Fruit fly (Drosophila melanogaster): Measurements from ENCODE around the gene CG17919.

The CG17919 gene

dm6 chr3R:6351696-6352378 lies 8.0 kb downstream of the CG17919 start (continued):
- TF ChIP-seq CG9817 (tag; optimal IDR thresholded peaks at IDR 0.05), result peak; percentile 11
- no peak for TF ChIP-seq CG3847 (GFP tag; IDR thresholded peaks at IDR 0.05)
- TF ChIP-seq CG12299 (tag; optimal IDR thresholded peaks at IDR 0.05), result peak; percentile 13
- peak; percentile 34; the same call in 1 of the 3 replicates for TF ChIP-seq row (GFP tag; IDR thresholded peaks at IDR 0.05)
- TF ChIP-seq Optix (GFP tag; IDR thresholded peaks at IDR 0.05), result no peak
- no peak for TF ChIP-seq grn (GFP tag; optimal IDR thresholded peaks at IDR 0.05)
- TF ChIP-seq kni (GFP tag; optimal IDR thresholded peaks at IDR 0.05), result no peak
- no peak for TF ChIP-seq C15 (GFP tag; IDR thresholded peaks at IDR 0.05)
- peak; percentile 36 for TF ChIP-seq CG17829 (tag; optimal IDR thresholded peaks at IDR 0.05)
- TF ChIP-seq p53 (GFP tag; optimal IDR thresholded peaks at IDR 0.05), result no peak
- no peak for TF ChIP-seq vnd (GFP tag; IDR thresholded peaks at IDR 0.05; ENCODE audit: partially characterized antibody)
- peak; percentile 32 for TF ChIP-seq grau (tag; optimal IDR thresholded peaks at IDR 0.05)
- TF ChIP-seq otp (GFP tag; IDR thresholded peaks at IDR 0.05), result no peak
- TF ChIP-seq run (tag; optimal IDR thresholded peaks at IDR 0.05), result peak; percentile 24
- TF ChIP-seq CG8388 (GFP tag; optimal IDR thresholded peaks at IDR 0.05), result no peak
- peak; percentile 32 for TF ChIP-seq unpg (GFP tag; optimal IDR thresholded peaks at IDR 0.05)
- no peak for TF ChIP-seq gcm (GFP tag; optimal IDR thresholded peaks at IDR 0.05)
- TF ChIP-seq CG5953 (GFP tag; IDR thresholded peaks at IDR 0.05), result no peak
- TF ChIP-seq CG8944 (GFP tag; optimal IDR thresholded peaks at IDR 0.05), result no peak
- TF ChIP-seq nmo (GFP tag; optimal IDR thresholded peaks at IDR 0.05), result peak; percentile 39
- peak; percentile 13 for TF ChIP-seq slp2 (GFP tag; optimal IDR thresholded peaks at IDR 0.05)
- TF ChIP-seq CG10147 (GFP tag; optimal IDR thresholded peaks at IDR 0.05), result no peak
- TF ChIP-seq NfI (GFP tag; optimal IDR thresholded peaks at IDR 0.05), result peak; percentile 22
- TF ChIP-seq CG12391 (tag; optimal IDR thresholded peaks at IDR 0.05), result peak; percentile 27
- TF ChIP-seq wek (GFP tag; optimal IDR thresholded peaks at IDR 0.05), result no peak
- TF ChIP-seq CG32532 (GFP tag; IDR thresholded peaks at IDR 0.05), result no peak
- TF ChIP-seq Asciz (GFP tag; optimal IDR thresholded peaks at IDR 0.05), result peak; percentile 24
- no peak for TF ChIP-seq chif (GFP tag; optimal IDR thresholded peaks at IDR 0.05)
- TF ChIP-seq CG4404 (GFP tag; IDR thresholded peaks at IDR 0.05), result no peak
- peak; percentile 14 for TF ChIP-seq CG10267 (tag; optimal IDR thresholded peaks at IDR 0.05)

- TF ChIP-seq Abd-B (GFP tag; optimal IDR thresholded peaks at IDR 0.05), result no peak
- TF ChIP-seq onecut (GFP tag; IDR thresholded peaks at IDR 0.05), result no peak
- peak; percentile 46 for TF ChIP-seq Ets65A (GFP tag)
- peak; percentile 55; the same call in 1 of the 2 replicates for TF ChIP-seq crol (GFP tag; IDR thresholded peaks at IDR 0.05)
- no peak for TF ChIP-seq dati (GFP tag; IDR thresholded peaks at IDR 0.05)
- TF ChIP-seq CG4820 (GFP tag; optimal IDR thresholded peaks at IDR 0.05), result no peak
- TF ChIP-seq CG3065 (GFP tag; optimal IDR thresholded peaks at IDR 0.05), result no peak
- TF ChIP-seq zen (tag; optimal IDR thresholded peaks at IDR 0.05), result no peak
- TF ChIP-seq Max (GFP tag; optimal IDR thresholded peaks at IDR 0.05), result no peak
- TF ChIP-seq cg (GFP tag; optimal IDR thresholded peaks at IDR 0.05), result no peak
- TF ChIP-seq CG1529 (GFP tag; optimal IDR thresholded peaks at IDR 0.05), result no peak
- no peak for TF ChIP-seq ssp (GFP tag; IDR thresholded peaks at IDR 0.05)
- TF ChIP-seq eyg (GFP tag; optimal IDR thresholded peaks at IDR 0.05), result no peak
- TF ChIP-seq CG11247 (GFP tag; IDR thresholded peaks at IDR 0.05), result no peak
- TF ChIP-seq seq (GFP tag; IDR thresholded peaks at IDR 0.05), result no peak
- TF ChIP-seq HLH54F (GFP tag; optimal IDR thresholded peaks at IDR 0.05), result no peak
- TF ChIP-seq CG8924 (tag; optimal IDR thresholded peaks at IDR 0.05), result no peak
- TF ChIP-seq ERR (GFP tag; optimal IDR thresholded peaks at IDR 0.05), result no peak
- no peak for TF ChIP-seq esg (GFP tag; conservative IDR thresholded peaks at IDR 0.05)
- no peak for TF ChIP-seq CG12769 (tag; optimal IDR thresholded peaks at IDR 0.05)
- TF ChIP-seq tx (GFP tag; optimal IDR thresholded peaks at IDR 0.05), result no peak
- no peak for TF ChIP-seq odd (GFP tag; optimal IDR thresholded peaks at IDR 0.05)
Observed at dm6 chr3R:6352436-6352835, 8.6 kb downstream of the CG17919 start.

All from whole organism, embryonic.